Worm (Caenorhabditis elegans): Measurements from ENCODE around the gene C29G2.6.

- TF ChIP-seq F13C5.2 (tag; optimal IDR thresholded peaks at IDR 0.05) (no peak), flt-1 (GFP tag; IDR thresholded peaks at IDR 0.05) (no peak)
These were observed at the start of gene C29G2.6 for ce11 chrV:2585727-2586126.

All from whole organism, early embryonic.